Worm (Caenorhabditis elegans): ENCODE data around the gene F09E10.6.

DNA sequence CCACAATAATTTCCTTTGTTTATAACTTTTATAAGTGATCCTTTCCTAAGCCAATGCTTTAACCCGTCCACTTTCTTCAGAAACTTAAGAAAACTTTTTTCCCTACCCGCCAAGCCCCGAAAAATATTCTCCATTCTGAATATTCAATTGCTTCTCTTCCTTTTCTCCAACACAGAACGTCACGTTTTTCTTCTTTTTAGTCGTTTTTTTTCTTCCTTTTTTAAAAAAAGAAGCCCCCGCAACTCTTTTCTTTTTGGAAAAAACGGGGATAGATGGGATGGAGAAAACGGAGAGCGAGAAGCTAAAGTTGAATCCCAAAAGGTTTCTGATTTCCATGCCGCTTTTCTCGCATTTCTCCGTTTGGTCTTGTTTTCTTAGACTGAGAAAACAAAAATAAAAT is 18.9 kb downstream of the F09E10.6 start:
- no peak for TF ChIP-seq mab-5 (tag; optimal IDR thresholded peaks at IDR 0.05)
- no peak for TF ChIP-seq fos-1 (tag; optimal IDR thresholded peaks at IDR 0.05)
- TF ChIP-seq snpc-4 (tag; optimal IDR thresholded peaks at IDR 0.05) = no peak
- TF ChIP-seq nhr-11 (tag; optimal IDR thresholded peaks at IDR 0.05) = no peak
- no peak for TF ChIP-seq gmeb-1 (tag; optimal IDR thresholded peaks at IDR 0.05)
- no peak for TF ChIP-seq nhr-12 (tag; optimal IDR thresholded peaks at IDR 0.05)
- TF ChIP-seq unc-62 (GFP tag; optimal IDR thresholded peaks at IDR 0.05) = no peak
- TF ChIP-seq ceh-82 (tag; optimal IDR thresholded peaks at IDR 0.05) = no peak
- no peak for TF ChIP-seq zag-1 (tag; optimal IDR thresholded peaks at IDR 0.05)
- TF ChIP-seq dmd-4 (tag; optimal IDR thresholded peaks at IDR 0.05) = no peak
- TF ChIP-seq nhr-77 (tag; optimal IDR thresholded peaks at IDR 0.05) = no peak
- no peak for TF ChIP-seq ztf-11 (tag; optimal IDR thresholded peaks at IDR 0.05)
- no peak for TF ChIP-seq nhr-237 (tag; optimal IDR thresholded peaks at IDR 0.05)

Data from whole organism, L2 larva.